Worm (Caenorhabditis elegans): Measurements from ENCODE around the gene zig-13.

Gene zig-13

DNA sequence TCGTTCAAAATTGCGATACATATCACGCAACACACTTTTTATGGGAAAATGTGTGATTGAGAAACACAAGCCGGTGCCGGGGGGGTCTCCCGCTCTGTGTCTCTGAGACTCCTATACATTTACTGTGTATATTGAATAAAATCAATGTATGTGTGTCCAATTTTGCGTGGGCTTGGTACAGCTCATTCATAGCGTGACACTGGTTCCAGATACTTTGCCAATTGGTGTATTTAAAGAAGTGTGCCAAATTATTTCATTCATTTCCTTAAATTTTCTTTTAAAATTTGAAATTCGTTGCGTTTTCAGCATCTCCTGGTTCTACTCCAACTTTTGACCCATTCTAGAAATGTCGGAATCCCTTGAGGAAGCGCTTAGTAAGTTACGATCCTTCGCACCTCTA is 39.3 kb downstream of the zig-13 start, which contains the start of gene C29F9.5:
TSS of gene C29F9.5 (plus strand) at position 301 of the 400 bp plus-strand sequence.
- TF ChIP-seq pha-4 (tag; optimal IDR thresholded peaks at IDR 0.05) (no peak), ztf-4 (tag; optimal IDR thresholded peaks at IDR 0.05) (no peak), hmg-11 (tag; optimal IDR thresholded peaks at IDR 0.05) (no peak), lsy-12 (tag; optimal IDR thresholded peaks at IDR 0.05) (no peak), nhr-237 (tag; optimal IDR thresholded peaks at IDR 0.05) (no peak), ZK546.5 (tag; optimal IDR thresholded peaks at IDR 0.05) (no peak), ama-1 (optimal IDR thresholded peaks at IDR 0.05) (no peak), elt-2 (tag; optimal IDR thresholded peaks at IDR 0.05) (no peak)

- TF ChIP-seq ztf-4 (tag; optimal IDR thresholded peaks at IDR 0.05) (no peak), nhr-77 (tag; optimal IDR thresholded peaks at IDR 0.05) (no peak)
Measured at ce11 chrIII:114603-115002, 41.9 kb downstream of the zig-13 start, which contains the start of gene C29F9.6. Gene C29F9.6 (plus strand): TSS chrIII:114903.
